Fruit fly (Drosophila melanogaster) whole organism, embryonic: ENCODE measurements around the gene CG43221.

Experiments used
- ATbp ChIP-seq: fragments of 200-800 bp; sonication (Bioruptor generic); optimal IDR thresholded peaks from 2 replicates; lab custom pipeline; 2017; ENCODE audit warnings: missing biosample characterization, mild to moderate bottlenecking, missing genetic modification characterization, missing genetic modification reagents
- Adf1 ChIP-seq: fragments of 200-800 bp; sonication (Bioruptor generic); IDR thresholded peaks from 2 replicates; pipeline ENCODE4 v1.3.6; 2022; ENCODE audit warnings: missing biosample characterization, missing genetic modification characterization
- Atf6 ChIP-seq: fragments of 200-800 bp; sonication (Bioruptor generic); IDR thresholded peaks from 2 replicates; pipeline ENCODE4 v1.3.6; 2022; ENCODE audit warnings: missing biosample characterization, missing genetic modification characterization
- Awh ChIP-seq: fragments of 200-800 bp; sonication (Bioruptor generic); IDR thresholded peaks from 2 replicates; pipeline ENCODE4, ENCODE4 v1.3.6; 2022; ENCODE audit warnings: missing biosample characterization, missing genetic modification characterization
- CG10462 ChIP-seq: fragments of 200-800 bp; sonication (Bioruptor generic); optimal IDR thresholded peaks from 2 replicates; lab custom pipeline; 2016; ENCODE audit warnings: missing biosample characterization, missing genetic modification characterization
- CG11456 ChIP-seq: fragments of 200-800 bp; sonication (Bioruptor generic); IDR thresholded peaks from 3 replicates; pipeline ENCODE4 v1.3.6; 2022; ENCODE audit warnings: missing biosample characterization, missing genetic modification characterization
- CG11696 ChIP-seq: fragments of 200-800 bp; sonication (Bioruptor generic); IDR thresholded peaks from 2 replicates; pipeline ENCODE4 v1.3.6; 2022; ENCODE audit warnings: missing biosample characterization, missing genetic modification characterization
- CG13894 ChIP-seq: fragments of 200-800 bp; sonication (Bioruptor generic); optimal IDR thresholded peaks from 3 replicates; lab custom pipeline; 2018; ENCODE audit warnings: missing biosample characterization, mild to moderate bottlenecking, missing genetic modification characterization, moderate library complexity
- CG14710 ChIP-seq: fragments of 200-800 bp; sonication (Bioruptor generic); optimal IDR thresholded peaks from 3 replicates; lab custom pipeline; 2019; ENCODE audit warnings: missing biosample characterization, mild to moderate bottlenecking, missing genetic modification characterization, moderate library complexity
- CG15479 ChIP-seq: fragments of 200-800 bp; sonication (Bioruptor generic); optimal IDR thresholded peaks from 3 replicates; lab custom pipeline; 2019; ENCODE audit warnings: missing biosample characterization, mild to moderate bottlenecking, missing genetic modification characterization, moderate library complexity
- CG15514 ChIP-seq: fragments of 200-800 bp; sonication (Bioruptor generic); optimal IDR thresholded peaks from 3 replicates; lab custom pipeline; 2017; ENCODE audit warnings: missing biosample characterization, missing genetic modification characterization, mild to moderate bottlenecking, moderate library complexity, missing genetic modification reagents
- CG16779 ChIP-seq: fragments of 200-800 bp; sonication (Bioruptor generic); IDR thresholded peaks from 2 replicates; pipeline ENCODE4 v1.3.6; 2022; ENCODE audit warnings: missing biosample characterization, missing genetic modification characterization
- CG18476 ChIP-seq: fragments of 200-800 bp; sonication (Bioruptor generic); optimal IDR thresholded peaks from 2 replicates; lab custom pipeline; 2016; ENCODE audit warnings: missing biosample characterization, mild to moderate bottlenecking, missing genetic modification characterization
- CG18764 ChIP-seq: fragments of 200-800 bp; sonication (Bioruptor generic); optimal IDR thresholded peaks from 3 replicates; lab custom pipeline; 2016; ENCODE audit warnings: missing biosample characterization, missing genetic modification characterization
- CG2120 ChIP-seq: fragments of 200-800 bp; sonication (Bioruptor generic); optimal IDR thresholded peaks from 3 replicates; lab custom pipeline; 2016; ENCODE audit warnings: missing biosample characterization, missing genetic modification characterization
- CG34376 ChIP-seq: fragments of 200-800 bp; sonication (Bioruptor generic); optimal IDR thresholded peaks from 2 replicates; lab custom pipeline; 2018; ENCODE audit warnings: missing biosample characterization, mild to moderate bottlenecking, missing genetic modification characterization
- CG3726 ChIP-seq: fragments of 200-800 bp; sonication (Bioruptor generic); IDR thresholded peaks from 3 replicates; pipeline ENCODE4, ENCODE4 v1.3.6; 2022; ENCODE audit warnings: missing biosample characterization, missing genetic modification characterization
- CG4328 ChIP-seq: fragments of 200-800 bp; sonication (Bioruptor generic); optimal IDR thresholded peaks from 3 replicates; lab custom pipeline; 2017; ENCODE audit warnings: missing biosample characterization, missing genetic modification reagents, missing genetic modification characterization
- CG4854 ChIP-seq: fragments of 200-800 bp; sonication (Bioruptor generic); optimal IDR thresholded peaks from 2 replicates; lab custom pipeline; 2016; ENCODE audit warnings: missing biosample characterization, missing genetic modification characterization, inconsistent platforms
- CG5180 ChIP-seq: fragments of 200-800 bp; sonication (Bioruptor generic); optimal IDR thresholded peaks from 3 replicates; lab custom pipeline; 2017; ENCODE audit warnings: missing biosample characterization, missing genetic modification characterization, mild to moderate bottlenecking, moderate library complexity, missing genetic modification reagents
- CG6765 ChIP-seq: fragments of 200-800 bp; sonication (Bioruptor generic); optimal IDR thresholded peaks from 3 replicates; lab custom pipeline; 2017; ENCODE audit warnings: missing biosample characterization, mild to moderate bottlenecking, missing genetic modification characterization
- CG6854 ChIP-seq: fragments of 200-800 bp; sonication (Bioruptor generic); optimal IDR thresholded peaks from 3 replicates; lab custom pipeline; 2017; ENCODE audit warnings: missing biosample characterization, mild to moderate bottlenecking, missing genetic modification characterization
- CG7745 ChIP-seq: fragments of 200-800 bp; sonication (Bioruptor generic); optimal IDR thresholded peaks from 2 replicates; lab custom pipeline; 2018; ENCODE audit warnings: missing biosample characterization, mild to moderate bottlenecking, missing genetic modification characterization, moderate library complexity
- CG7987 ChIP-seq: fragments of 200-800 bp; sonication (Bioruptor generic); optimal IDR thresholded peaks from 2 replicates; lab custom pipeline; 2018; ENCODE audit warnings: missing biosample characterization, mild to moderate bottlenecking, missing genetic modification characterization, moderate library complexity
- CG9609 ChIP-seq: fragments of 200-800 bp; sonication (Bioruptor generic); optimal IDR thresholded peaks from 3 replicates; lab custom pipeline; 2016; ENCODE audit warnings: missing biosample characterization, missing genetic modification characterization
- Ets65A ChIP-seq: fragments of 200-800 bp; sonication (Bioruptor generic); peaks from one replicate; lab custom pipeline; 2016; ENCODE audit warnings: missing biosample characterization, missing genetic modification characterization
- Jarid2 ChIP-seq: fragments of 200-800 bp; sonication (Bioruptor generic); optimal IDR thresholded peaks from 3 replicates; lab custom pipeline; 2017; ENCODE audit warnings: mild to moderate bottlenecking, missing biosample characterization, missing genetic modification reagents, missing genetic modification characterization
- MBD-R2 ChIP-seq: fragments of 200-800 bp; sonication (Bioruptor generic); IDR thresholded peaks from 2 replicates; pipeline ENCODE4 v1.3.6; 2022; ENCODE audit warnings: missing biosample characterization, missing genetic modification characterization
- Mrtf ChIP-seq: fragments of 200-800 bp; sonication (Bioruptor generic); IDR thresholded peaks from 3 replicates; pipeline ENCODE4 v1.3.6; 2022; ENCODE audit warnings: missing biosample characterization, missing genetic modification characterization
- Neu2 ChIP-seq: fragments of 200-800 bp; sonication (Bioruptor generic); optimal IDR thresholded peaks from 3 replicates; lab custom pipeline; 2016; ENCODE audit warnings: missing biosample characterization, missing genetic modification characterization, borderline replicate concordance
- Nf-YC ChIP-seq: fragments of 200-800 bp; optimal IDR thresholded peaks from 3 replicates; lab custom pipeline; 2019; ENCODE audit warnings: missing biosample characterization, mild to moderate bottlenecking, missing genetic modification characterization, moderate library complexity
- Sox102F ChIP-seq: fragments of 200-800 bp; sonication (Bioruptor generic); optimal IDR thresholded peaks from 2 replicates; lab custom pipeline; 2018; ENCODE audit warnings: missing biosample characterization, mild to moderate bottlenecking, missing genetic modification characterization, moderate library complexity
- aop ChIP-seq: fragments of 200-800 bp; sonication (Bioruptor generic); IDR thresholded peaks from 2 replicates; pipeline ENCODE4 v1.3.6; 2022; ENCODE audit warnings: missing biosample characterization, missing genetic modification characterization
- eve ChIP-seq, 2 experiments: fragments of >200 bp; optimal IDR thresholded peaks; 2 replicates each; lab custom pipeline; 2017; ENCODE audit warnings: missing biosample characterization in 2 of 2, missing genetic modification characterization in 2 of 2
- fd64A ChIP-seq: fragments of 200-800 bp; sonication (Bioruptor generic); optimal IDR thresholded peaks from 3 replicates; lab custom pipeline; 2018; ENCODE audit warnings: missing biosample characterization, mild to moderate bottlenecking, missing genetic modification characterization
- grau ChIP-seq: fragments of 200-800 bp; optimal IDR thresholded peaks from 3 replicates; lab custom pipeline; 2019; ENCODE audit warnings: missing biosample characterization, mild to moderate bottlenecking, missing genetic modification characterization, moderate library complexity
- klu ChIP-seq: fragments of 200-800 bp; sonication (Bioruptor generic); IDR thresholded peaks from 2 replicates; pipeline ENCODE4 v1.3.6; 2022; ENCODE audit warnings: missing biosample characterization, missing genetic modification characterization
- nerfin-2 ChIP-seq: fragments of 200-800 bp; sonication (Bioruptor generic); IDR thresholded peaks from 2 replicates; pipeline ENCODE4 v1.3.6; 2022; ENCODE audit warnings: missing biosample characterization, missing genetic modification characterization; ENCODE audit not compliant: partially characterized antibody
- odd ChIP-seq: fragments of 200-800 bp; sonication (Bioruptor generic); optimal IDR thresholded peaks from 2 replicates; lab custom pipeline; 2017; ENCODE audit warnings: missing biosample characterization, mild to moderate bottlenecking, missing genetic modification characterization
- org-1 ChIP-seq: fragments of 200-800 bp; sonication (Bioruptor generic); optimal IDR thresholded peaks from 2 replicates; lab custom pipeline; 2017; ENCODE audit warnings: missing biosample characterization, missing genetic modification characterization
- peb ChIP-seq: fragments of 200-800 bp; sonication (Bioruptor generic); IDR thresholded peaks from 2 replicates; pipeline ENCODE4 v1.3.6; 2022; ENCODE audit warnings: missing biosample characterization, missing genetic modification characterization
- pnt ChIP-seq: fragments of 200-800 bp; sonication (Bioruptor generic); optimal IDR thresholded peaks from 3 replicates; lab custom pipeline; 2016; ENCODE audit warnings: missing biosample characterization, missing genetic modification characterization
- sens-2 ChIP-seq: fragments of 200-800 bp; sonication (Bioruptor generic); IDR thresholded peaks from 2 replicates; pipeline ENCODE4 v1.3.6; 2022; ENCODE audit warnings: missing biosample characterization, missing genetic modification characterization
- slbo ChIP-seq: fragments of 200-800 bp; sonication (Bioruptor generic); IDR thresholded peaks from 2 replicates; pipeline ENCODE4 v1.3.6; 2022; ENCODE audit warnings: missing biosample characterization, missing genetic modification characterization
- sr ChIP-seq: fragments of 200-800 bp; sonication (Bioruptor generic); IDR thresholded peaks from 3 replicates; pipeline ENCODE4 v1.3.6; 2022; ENCODE audit warnings: missing biosample characterization, missing genetic modification characterization
- tap ChIP-seq: fragments of 200-800 bp; optimal IDR thresholded peaks from 3 replicates; lab custom pipeline; 2019; ENCODE audit warnings: missing biosample characterization, mild to moderate bottlenecking, missing genetic modification characterization, moderate library complexity
- tin ChIP-seq: fragments of 200-800 bp; sonication (Bioruptor generic); optimal IDR thresholded peaks from 3 replicates; lab custom pipeline; 2016; ENCODE audit warnings: missing biosample characterization, missing genetic modification characterization
- unc-4 ChIP-seq: fragments of 200-800 bp; sonication (Bioruptor generic); IDR thresholded peaks from 2 replicates; pipeline ENCODE4 v1.3.6; 2022; ENCODE audit warnings: missing biosample characterization, missing genetic modification characterization; ENCODE audit not compliant: partially characterized antibody
- zfh2 ChIP-seq: fragments of 200-800 bp; sonication (Bioruptor generic); optimal IDR thresholded peaks from 2 replicates; lab custom pipeline; 2016; ENCODE audit warnings: missing biosample characterization, missing genetic modification characterization

Gene CG43221

dm6 chr2L:17449608-17450504 lies 35.7 kb upstream of the CG43221 start, which contains the start of gene dl (continued):
- TF ChIP-seq pnt (GFP tag; lab: Kevin White, UChicago) (no peak), CG34376 (peak; percentile 46), peb (GFP tag; lab: Robert Waterston, UW) (no peak), CG15514 (peak; percentile 14), CG7745 (no peak), Awh (0 out of 2 replicates have a peak, but pooled peaks have one; percentile 7), org-1 (GFP tag; lab: Kevin White, UChicago) (no peak), Atf6 (GFP tag; lab: Robert Waterston, UW) (0 out of 2 replicates have a peak, but pooled peaks have one; percentile 22), sr (no peak; the same call in 2 of the 3 replicates), eve (GFP tag; optimal IDR thresholded peaks at IDR 0.05; lab: Kevin White, UChicago) (peak in 1 of 2 experiments; percentile 83), CG6765 (GFP tag; lab: Kevin White, UChicago) (no peak), CG9609 (GFP tag; lab: Kevin White, UChicago) (no peak), CG6854 (GFP tag; lab: Kevin White, UChicago) (no peak), Ets65A (GFP tag; lab: Kevin White, UChicago) (no peak), Mrtf (no peak), unc-4 (GFP tag; lab: Robert Waterston, UW) (no peak), odd (GFP tag; lab: Kevin White, UChicago) (no peak), CG2120 (GFP tag; lab: Kevin White, UChicago) (no peak), fd64A (GFP tag; lab: Kevin White, UChicago) (no peak), CG11696 (0 out of 2 replicates have a peak, but pooled peaks have one; percentile 30), MBD-R2 (GFP tag; lab: Robert Waterston, UW) (no peak), tin (GFP tag; lab: Kevin White, UChicago) (no peak), sens-2 (GFP tag; lab: Robert Waterston, UW) (no peak), CG4328 (GFP tag; lab: Kevin White, UChicago) (no peak), Sox102F (GFP tag; lab: Kevin White, UChicago) (peak; percentile 27), nerfin-2 (peak; percentile 37; the same call in 1 of the 2 replicates), CG15479 (no peak), aop (no peak), CG14710 (no peak), CG11456 (GFP tag; lab: Robert Waterston, UW) (0 out of 3 replicates have a peak, but pooled peaks have one; percentile 7), CG18764 (GFP tag; lab: Kevin White, UChicago) (no peak), CG13894 (tag; lab: Kevin White, UChicago) (peak; percentile 7), slbo (peak; percentile 28), ATbp (no peak), Adf1 (GFP tag; lab: Robert Waterston, UW) (no peak; the same call in 1 of the 2 replicates), Nf-YC (no peak), klu (GFP tag; lab: Robert Waterston, UW) (no peak), tap (tag; lab: Kevin White, UChicago) (no peak), zfh2 (GFP tag; lab: Kevin White, UChicago) (no peak), CG4854 (GFP tag; lab: Kevin White, UChicago) (no peak), Jarid2 (peak; percentile 90), grau (tag; lab: Kevin White, UChicago) (no peak), CG7987 (no peak), CG3726 (GFP tag; lab: Robert Waterston, UW) (no peak), CG10462 (GFP tag; lab: Kevin White, UChicago) (no peak), CG16779 (no peak), CG18476 (GFP tag; lab: Kevin White, UChicago) (no peak), Neu2 (GFP tag; lab: Kevin White, UChicago) (no peak), CG5180 (GFP tag; lab: Kevin White, UChicago) (no peak)
